Worm (Caenorhabditis elegans) whole organism, mixed stage, embryonic: ENCODE measurements around the gene slc-17.4.

Source experiments
- blmp-1 ChIP-seq: fragments of 150-350 bp; optimal IDR thresholded peaks from 2 replicates; lab custom pipeline; 2014; ENCODE audit warnings: missing biosample characterization, missing genetic modification characterization
- ceh-43 ChIP-seq: fragments of 200-800 bp; sonication (Bioruptor generic); optimal IDR thresholded peaks from 2 replicates; lab custom pipeline; 2018; ENCODE audit warnings: mild to moderate bottlenecking, missing genetic modification characterization, moderate library complexity, missing compliant biosample characterization
- ceh-83 ChIP-seq: fragments of 200-800 bp; sonication (Bioruptor generic); optimal IDR thresholded peaks from 2 replicates; lab custom pipeline; 2018; ENCODE audit warnings: mild to moderate bottlenecking, missing genetic modification characterization, missing compliant biosample characterization
- ces-1 ChIP-seq: fragments of 150-350 bp; optimal IDR thresholded peaks from 2 replicates; lab custom pipeline; 2014; ENCODE audit warnings: missing biosample characterization, missing genetic modification reagents, missing genetic modification characterization
- cnd-1 ChIP-seq: fragments of 200-800 bp; sonication (Bioruptor generic); optimal IDR thresholded peaks from 2 replicates; lab custom pipeline; 2018; ENCODE audit warnings: mild to moderate bottlenecking, missing genetic modification characterization, missing compliant biosample characterization
- elt-1 ChIP-seq: sonication (generic microtip); optimal IDR thresholded peaks from 2 replicates; lab custom pipeline; 2017; ENCODE audit warnings: missing genetic modification characterization, mild to moderate bottlenecking, missing compliant biosample characterization, antibody characterized with exemption, moderate library complexity, borderline replicate concordance; ENCODE audit not compliant: insufficient read depth
- elt-3 ChIP-seq: fragments of 150-350 bp; optimal IDR thresholded peaks from 2 replicates; lab custom pipeline; 2014; ENCODE audit warnings: missing biosample characterization, missing genetic modification characterization
- hlh-1 ChIP-seq: fragments of 150-350 bp; optimal IDR thresholded peaks from 2 replicates; lab custom pipeline; 2014; ENCODE audit warnings: missing biosample characterization, missing genetic modification reagents, missing genetic modification characterization
- lin-13 ChIP-seq: fragments of 150-350 bp; optimal IDR thresholded peaks from 2 replicates; lab custom pipeline; 2014; ENCODE audit warnings: missing biosample characterization, missing genetic modification characterization
- lin-32 ChIP-seq: fragments of 200-800 bp; sonication (Bioruptor generic); optimal IDR thresholded peaks from 2 replicates; lab custom pipeline; 2018; ENCODE audit warnings: mild to moderate bottlenecking, missing genetic modification characterization, missing compliant biosample characterization
- lsy-2 ChIP-seq: fragments of 150-350 bp; optimal IDR thresholded peaks from 2 replicates; lab custom pipeline; 2014; ENCODE audit warnings: missing biosample characterization, missing genetic modification characterization
- mab-5 ChIP-seq: fragments of 150-350 bp; optimal IDR thresholded peaks from 2 replicates; lab custom pipeline; 2014; ENCODE audit warnings: missing biosample characterization, missing genetic modification characterization
- mep-1 ChIP-seq: fragments of 150-350 bp; optimal IDR thresholded peaks from 2 replicates; lab custom pipeline; 2017; ENCODE audit warnings: missing biosample characterization, missing genetic modification reagents, missing genetic modification characterization, inconsistent platforms
- mls-2 ChIP-seq: sonication (generic microtip); optimal IDR thresholded peaks from 2 replicates; lab custom pipeline; 2016; ENCODE audit warnings: mild to moderate bottlenecking, missing genetic modification characterization, moderate library complexity, missing compliant biosample characterization
- nhr-12 ChIP-seq: fragments of 150-350 bp; optimal IDR thresholded peaks from 2 replicates; lab custom pipeline; 2014; ENCODE audit warnings: missing biosample characterization, missing genetic modification characterization
- nhr-2 ChIP-seq: fragments of 150-350 bp; optimal IDR thresholded peaks from 2 replicates; lab custom pipeline; 2014; ENCODE audit warnings: missing biosample characterization, missing genetic modification characterization
- nhr-237 ChIP-seq: fragments of 150-350 bp; optimal IDR thresholded peaks from 2 replicates; lab custom pipeline; 2014; ENCODE audit warnings: missing biosample characterization, missing genetic modification characterization
- nhr-28 ChIP-seq: fragments of 150-350 bp; optimal IDR thresholded peaks from 2 replicates; lab custom pipeline; 2014; ENCODE audit warnings: missing biosample characterization, missing genetic modification characterization
- nhr-76 ChIP-seq: sonication (generic microtip); optimal IDR thresholded peaks from 2 replicates; lab custom pipeline; 2017; ENCODE audit warnings: missing biosample characterization, missing genetic modification characterization
- pha-4 ChIP-seq: fragments of 150-350 bp; optimal IDR thresholded peaks from 2 replicates; lab custom pipeline; 2018; ENCODE audit warnings: missing biosample characterization, missing genetic modification reagents, missing genetic modification characterization
- sem-2 ChIP-seq: fragments of 200-800 bp; sonication (Bioruptor generic); optimal IDR thresholded peaks from 2 replicates; lab custom pipeline; 2018; ENCODE audit warnings: mild to moderate bottlenecking, missing genetic modification characterization, missing compliant biosample characterization
- sptf-1 ChIP-seq: sonication (generic microtip); optimal IDR thresholded peaks from 2 replicates; lab custom pipeline; 2017; ENCODE audit warnings: mild to moderate bottlenecking, missing genetic modification characterization, moderate library complexity, missing compliant biosample characterization
- tbx-8 ChIP-seq: fragments of 200-800 bp; sonication (Bioruptor generic); optimal IDR thresholded peaks from 2 replicates; lab custom pipeline; 2018; ENCODE audit warnings: mild to moderate bottlenecking, missing genetic modification characterization, moderate library complexity, missing compliant biosample characterization
- unc-120 ChIP-seq: sonication (generic microtip); optimal IDR thresholded peaks from 2 replicates; lab custom pipeline; 2017; ENCODE audit warnings: missing genetic modification characterization, missing compliant biosample characterization; ENCODE audit not compliant: poor library complexity, severe bottlenecking
- unc-39 ChIP-seq: fragments of 150-350 bp; optimal IDR thresholded peaks from 2 replicates; lab custom pipeline; 2014; ENCODE audit warnings: missing biosample characterization, missing genetic modification characterization
- zip-8 ChIP-seq: fragments of 150-350 bp; optimal IDR thresholded peaks from 2 replicates; lab custom pipeline; 2014; ENCODE audit warnings: missing biosample characterization, missing genetic modification characterization

Gene slc-17.4

ce11 chrIV:17333542-17334281 lies 42.2 kb upstream of the slc-17.4 start, which contains the start of gene C49C3.15 (continued):
- TF ChIP-seq sem-2 (no peak), nhr-2 (tag; lab: Kevin White, UChicago) (no peak)

- TF ChIP-seq sptf-1 (no peak), ces-1 (no peak), lin-32 (GFP tag; lab: Kevin White, UChicago) (no peak), ceh-83 (GFP tag; lab: Kevin White, UChicago) (no peak), mls-2 (tag; lab: Kevin White, UChicago) (no peak), mep-1 (no peak)
These were observed 40.7 kb upstream of the slc-17.4 start, which contains the start of gene C49C3.7 for ce11 chrIV:17332261-17332660. Gene C49C3.7, plus strand, starts transcription at chrIV:17332561.

DNA sequence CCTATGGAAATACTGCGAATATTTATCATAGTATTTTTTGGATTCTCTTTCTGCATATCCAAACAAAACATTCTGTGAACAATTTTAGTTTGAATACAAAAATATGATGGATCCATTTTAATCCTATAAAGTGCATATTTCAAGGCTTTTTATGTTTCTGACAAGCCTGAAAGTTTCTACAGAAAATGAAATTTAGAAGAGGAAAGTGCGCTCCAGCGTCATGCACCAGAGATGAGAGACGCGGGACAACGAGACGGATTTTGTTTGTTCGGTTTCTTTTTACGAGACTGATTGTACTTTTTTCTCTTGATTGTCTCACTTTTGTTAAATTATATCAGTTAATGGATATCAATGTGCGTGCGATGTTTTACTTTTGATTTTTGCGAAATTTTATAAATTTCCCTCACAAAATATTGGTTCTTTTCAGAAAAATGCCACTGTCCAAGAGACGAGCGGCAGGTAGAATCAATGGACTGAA lies 39.6 kb upstream of the slc-17.4 start, which contains the start of gene C49C3.6:
C49C3.6 (plus strand) TSS at position 428 of the 478 bp plus-strand sequence.
- no peak for TF ChIP-seq mls-2 (tag; lab: Kevin White, UChicago)
- no peak for TF ChIP-seq pha-4 (tag; lab: Kevin White, UChicago)
- peak; percentile 73 for TF ChIP-seq ces-1

ce11 chrIV:17328834-17329233 lies 37.3 kb upstream of the slc-17.4 start, which contains the start of gene ceh-88:
Gene ceh-88, plus strand, starts transcription at chrIV:17329188.
- TF ChIP-seq mab-5 (tag; lab: Kevin White, UChicago) (no peak), ces-1 (peak; percentile 84)

- TF ChIP-seq hlh-1 (no peak), unc-120 (tag; lab: Kevin White, UChicago) (no peak), nhr-12 (tag; lab: Kevin White, UChicago) (no peak), unc-39 (no peak), zip-8 (tag; lab: Kevin White, UChicago) (no peak)
These were observed 28.9 kb upstream of the slc-17.4 start, which contains the start of gene C49C3.4 for ce11 chrIV:17320445-17320844. Gene C49C3.4, plus strand, starts transcription at chrIV:17320795.

- TF ChIP-seq hlh-1 (no peak), blmp-1 (tag; lab: Kevin White, UChicago) (no peak), ceh-83 (GFP tag; lab: Kevin White, UChicago) (no peak), mep-1 (no peak), pha-4 (tag; lab: Kevin White, UChicago) (no peak), lin-13 (tag; lab: Kevin White, UChicago) (no peak), lin-32 (GFP tag; lab: Kevin White, UChicago) (no peak), nhr-12 (tag; lab: Kevin White, UChicago) (no peak), unc-120 (tag; lab: Kevin White, UChicago) (no peak), nhr-76 (tag; lab: Kevin White, UChicago) (no peak), sptf-1 (no peak)
These were observed 24.9 kb upstream of the slc-17.4 start, which contains the start of gene C49C3.20 for ce11 chrIV:17316398-17316797. Gene C49C3.20, minus strand, starts transcription at chrIV:17316498.

DNA sequence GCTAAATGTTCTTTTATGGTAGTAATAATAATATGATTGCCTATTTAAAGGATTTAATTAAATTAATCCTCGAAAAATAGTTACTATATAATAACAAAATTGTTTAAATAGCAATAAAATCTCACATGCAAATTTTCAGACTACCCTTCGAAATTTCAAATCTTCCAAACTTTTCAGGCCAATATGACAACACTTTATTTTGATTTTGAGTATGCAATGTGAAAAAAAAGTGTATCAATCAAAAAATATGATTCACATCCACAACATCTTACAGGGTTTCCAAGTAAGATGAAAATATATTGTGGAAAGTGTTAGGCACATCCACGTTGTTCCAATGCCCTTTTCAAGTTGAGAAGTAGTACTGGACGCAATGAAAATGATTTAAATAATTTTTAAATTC lies 20.3 kb upstream of the slc-17.4 start, which contains the start of gene snf-9:
snf-9 (plus strand) TSS at position 301 of the 400 bp plus-strand sequence.
- TF ChIP-seq cnd-1 (tag; lab: Kevin White, UChicago) (no peak), elt-1 (no peak), sem-2 (no peak), blmp-1 (tag; lab: Kevin White, UChicago) (no peak), ceh-43 (GFP tag; lab: Kevin White, UChicago) (no peak), nhr-76 (tag; lab: Kevin White, UChicago) (no peak), pha-4 (tag; lab: Kevin White, UChicago) (no peak), mab-5 (tag; lab: Kevin White, UChicago) (no peak)

DNA sequence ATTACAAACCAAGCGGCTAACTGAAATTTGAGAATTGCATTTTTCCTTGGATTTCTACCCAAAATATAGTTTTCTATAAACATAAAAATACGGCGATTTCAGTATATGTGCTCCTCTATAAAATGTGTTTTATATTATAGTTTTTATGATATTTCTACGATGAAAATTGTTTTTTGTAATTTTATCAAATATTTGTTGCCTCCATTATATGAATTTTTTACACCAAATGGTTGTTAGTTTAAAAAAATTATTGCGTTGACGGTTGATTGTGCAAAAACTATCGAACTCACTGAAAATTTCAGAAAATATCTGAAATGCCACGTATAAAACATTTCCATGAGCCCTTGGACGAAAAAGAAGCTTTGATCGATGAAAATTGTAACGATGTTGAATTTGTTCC lies 16.7 kb upstream of the slc-17.4 start, which contains the start of gene T28F3.9:
T28F3.9 (plus strand) TSS at position 301 of the 400 bp plus-strand sequence.
- TF ChIP-seq ceh-43 (GFP tag; lab: Kevin White, UChicago) (no peak), mep-1 (no peak), unc-120 (tag; lab: Kevin White, UChicago) (no peak), nhr-76 (tag; lab: Kevin White, UChicago) (no peak), nhr-237 (tag; lab: Kevin White, UChicago) (no peak), tbx-8 (GFP tag; lab: Kevin White, UChicago) (no peak), elt-1 (no peak), nhr-12 (tag; lab: Kevin White, UChicago) (no peak), lsy-2 (tag; lab: Kevin White, UChicago) (no peak), elt-3 (no peak), nhr-2 (tag; lab: Kevin White, UChicago) (no peak), lin-32 (GFP tag; lab: Kevin White, UChicago) (no peak), nhr-28 (no peak)
- TF ChIP-seq, all 35 proteins: peak for 0
